Fruit fly (Drosophila melanogaster) whole organism, wandering third instar larva: ENCODE data around the gene CrebA.

Source experiments
- Abd-B ChIP-seq: fragments of >200 bp; optimal IDR thresholded peaks from 2 replicates; lab custom pipeline; 2017; ENCODE audit warnings: missing biosample characterization, missing genetic modification characterization
- CG32264 ChIP-seq: fragments of 200-800 bp; sonication (Bioruptor generic); optimal IDR thresholded peaks from 2 replicates; lab custom pipeline; 2016; ENCODE audit warnings: missing biosample characterization, missing genetic modification characterization
- CrebA ChIP-seq: fragments of 200-800 bp; sonication (Bioruptor generic); optimal IDR thresholded peaks from 2 replicates; lab custom pipeline; 2016; ENCODE audit warnings: missing biosample characterization, mild to moderate bottlenecking, missing genetic modification characterization, borderline replicate concordance
- Dfd ChIP-seq: fragments of >200 bp; optimal IDR thresholded peaks from 2 replicates; lab custom pipeline; 2017; ENCODE audit warnings: missing biosample characterization, missing genetic modification characterization
- Dif ChIP-seq: fragments of 200-275, 200-300 bp; sonication (Bioruptor generic); optimal IDR thresholded peaks from 2 replicates; lab custom pipeline; 2018; ENCODE audit warnings: missing biosample characterization, missing genetic modification characterization; ENCODE audit not compliant: partially characterized antibody
- GATAd ChIP-seq: sonication (Bioruptor generic); optimal IDR thresholded peaks from 2 replicates; lab custom pipeline; 2016; ENCODE audit warnings: missing biosample characterization, missing genetic modification characterization
- HLH106 ChIP-seq: fragments of 200-800 bp; optimal IDR thresholded peaks from 3 replicates; lab custom pipeline; 2019; ENCODE audit warnings: missing biosample characterization, mild to moderate bottlenecking, missing genetic modification characterization, moderate library complexity
- Hnf4 ChIP-seq: fragments of 200-800 bp; sonication (Bioruptor generic); optimal IDR thresholded peaks from 2 replicates; lab custom pipeline; 2016; ENCODE audit warnings: missing biosample characterization, mild to moderate bottlenecking, missing genetic modification characterization
- Hr78 ChIP-seq: fragments of >200 bp; optimal IDR thresholded peaks from 2 replicates; lab custom pipeline; 2017; ENCODE audit warnings: missing biosample characterization, missing genetic modification characterization
- Hr83 ChIP-seq: fragments of 200-300 bp; sonication (Bioruptor generic); optimal IDR thresholded peaks from 2 replicates; lab custom pipeline; 2016; ENCODE audit warnings: missing biosample characterization, mild to moderate bottlenecking, missing genetic modification characterization, moderate library complexity; ENCODE audit not compliant: poor library complexity, severe bottlenecking
- Jra ChIP-seq: sonication (Bioruptor generic); optimal IDR thresholded peaks from 2 replicates; lab custom pipeline; 2016; ENCODE audit warnings: missing biosample characterization, missing genetic modification characterization
- Mio ChIP-seq: sonication (Bioruptor generic); optimal IDR thresholded peaks from 2 replicates; lab custom pipeline; 2016; ENCODE audit warnings: missing biosample characterization, missing genetic modification characterization
- Myc ChIP-seq: fragments of >200 bp; optimal IDR thresholded peaks from 2 replicates; lab custom pipeline; 2017
- N ChIP-seq: fragments of >200 bp; optimal IDR thresholded peaks from 2 replicates; lab custom pipeline; 2018; ENCODE audit warnings: missing biosample characterization, missing external identifiers, missing genetic modification characterization
- OdsH ChIP-seq: fragments of 200-800 bp; sonication (Bioruptor generic); optimal IDR thresholded peaks from 2 replicates; lab custom pipeline; 2016; ENCODE audit warnings: missing biosample characterization, mild to moderate bottlenecking, missing genetic modification characterization
- Rel ChIP-seq, 2 experiments: fragments of 200-800 bp; sonication (Bioruptor generic) in 1 of 2; optimal IDR thresholded peaks; 2 replicates in 1 of 2; 3 replicates in 1 of 2; lab custom pipeline; 2016 to 2019; ENCODE audit warnings: mild to moderate bottlenecking in 2 of 2, missing biosample characterization in 2 of 2, missing genetic modification characterization in 2 of 2, moderate library complexity in 1 of 2
- Sp1 ChIP-seq: fragments of 200-800 bp; sonication (Bioruptor generic); optimal IDR thresholded peaks from 3 replicates; lab custom pipeline; 2019; ENCODE audit warnings: missing biosample characterization, mild to moderate bottlenecking, missing genetic modification characterization, moderate library complexity
- Vsx2 ChIP-seq: fragments of 200-300, 225-300 bp; sonication (Bioruptor generic); optimal IDR thresholded peaks from 2 replicates; lab custom pipeline; 2018; ENCODE audit warnings: missing biosample characterization, missing genetic modification characterization; ENCODE audit not compliant: partially characterized antibody
- br ChIP-seq: fragments of 200-800 bp; sonication (Bioruptor generic); optimal IDR thresholded peaks from 2 replicates; lab custom pipeline; 2016; ENCODE audit warnings: missing biosample characterization, missing genetic modification characterization
- dl ChIP-seq, 2 experiments: fragments of 175-275, 200-275 bp in 1 of 2; fragments of 200-275 bp in 1 of 2; sonication (Bioruptor generic); optimal IDR thresholded peaks; lab custom pipeline; 2018; ENCODE audit warnings: mild to moderate bottlenecking in 2 of 2, missing biosample characterization in 2 of 2, missing genetic modification characterization in 2 of 2, moderate library complexity in 2 of 2; ENCODE audit not compliant: partially characterized antibody in 2 of 2, insufficient read depth in 1 of 2
- dmrt93B ChIP-seq: fragments of 200-800 bp; sonication (Bioruptor generic); optimal IDR thresholded peaks from 2 replicates; lab custom pipeline; 2018; ENCODE audit warnings: missing biosample characterization, mild to moderate bottlenecking, missing genetic modification characterization
- dsf ChIP-seq: sonication (Bioruptor generic); optimal IDR thresholded peaks from 2 replicates; lab custom pipeline; 2016; ENCODE audit warnings: missing biosample characterization, missing genetic modification characterization, borderline replicate concordance
- ey ChIP-seq: fragments of 200-800 bp; sonication (Bioruptor generic); optimal IDR thresholded peaks from 2 replicates; lab custom pipeline; 2016; ENCODE audit warnings: missing biosample characterization, missing genetic modification characterization
- foxo ChIP-seq, 2 experiments: fragments of 200-800 bp; sonication (Bioruptor generic); optimal IDR thresholded peaks; 2 replicates in 1 of 2; 3 replicates in 1 of 2; lab custom pipeline; 2016 to 2017; ENCODE audit warnings: missing biosample characterization in 2 of 2, missing genetic modification characterization in 2 of 2
- fru ChIP-seq: fragments of 200-800 bp; sonication (Bioruptor generic); optimal IDR thresholded peaks from 3 replicates; lab custom pipeline; 2016; ENCODE audit warnings: missing biosample characterization, mild to moderate bottlenecking, missing genetic modification characterization
- h ChIP-seq: fragments of 200-800 bp; sonication (Bioruptor generic); optimal IDR thresholded peaks from 3 replicates; lab custom pipeline; 2016; ENCODE audit warnings: missing biosample characterization, mild to moderate bottlenecking, missing genetic modification characterization
- jim ChIP-seq: fragments of 175-275, 200-325 bp; sonication (Bioruptor generic); optimal IDR thresholded peaks from 2 replicates; lab custom pipeline; 2016; ENCODE audit warnings: missing biosample characterization, mild to moderate bottlenecking, missing genetic modification characterization
- lola ChIP-seq: fragments of >200 bp; optimal IDR thresholded peaks from 2 replicates; lab custom pipeline; 2017; ENCODE audit warnings: missing biosample characterization, missing genetic modification characterization
- pan ChIP-seq: fragments of >200 bp; optimal IDR thresholded peaks from 2 replicates; lab custom pipeline; 2017
- psq ChIP-seq: fragments of 200-800 bp; sonication (Bioruptor generic); optimal IDR thresholded peaks from 3 replicates; lab custom pipeline; 2017; ENCODE audit warnings: missing biosample characterization, mild to moderate bottlenecking, missing genetic modification characterization, moderate library complexity
- rgr ChIP-seq: fragments of 200-800 bp; sonication (Bioruptor generic); optimal IDR thresholded peaks from 3 replicates; lab custom pipeline; 2016; ENCODE audit warnings: missing biosample characterization, mild to moderate bottlenecking, missing genetic modification characterization
- sage ChIP-seq: fragments of 200-800 bp; sonication (Bioruptor generic); optimal IDR thresholded peaks from 2 replicates; lab custom pipeline; 2016; ENCODE audit warnings: missing biosample characterization, mild to moderate bottlenecking, missing genetic modification characterization
- sv ChIP-seq: fragments of 200-800 bp; sonication (Bioruptor generic); optimal IDR thresholded peaks from 3 replicates; lab custom pipeline; 2016; ENCODE audit warnings: missing biosample characterization, missing genetic modification characterization
- tai ChIP-seq: sonication (Bioruptor generic); optimal IDR thresholded peaks from 2 replicates; lab custom pipeline; 2016; ENCODE audit warnings: missing biosample characterization, missing genetic modification characterization
- usp ChIP-seq: fragments of >200 bp; optimal IDR thresholded peaks from 2 replicates; lab custom pipeline; 2017; ENCODE audit warnings: missing biosample characterization, missing genetic modification characterization
- woc ChIP-seq: sonication (Bioruptor generic); optimal IDR thresholded peaks from 2 replicates; lab custom pipeline; 2016; ENCODE audit warnings: missing biosample characterization, mild to moderate bottlenecking, missing genetic modification characterization

The CrebA gene

DNA sequence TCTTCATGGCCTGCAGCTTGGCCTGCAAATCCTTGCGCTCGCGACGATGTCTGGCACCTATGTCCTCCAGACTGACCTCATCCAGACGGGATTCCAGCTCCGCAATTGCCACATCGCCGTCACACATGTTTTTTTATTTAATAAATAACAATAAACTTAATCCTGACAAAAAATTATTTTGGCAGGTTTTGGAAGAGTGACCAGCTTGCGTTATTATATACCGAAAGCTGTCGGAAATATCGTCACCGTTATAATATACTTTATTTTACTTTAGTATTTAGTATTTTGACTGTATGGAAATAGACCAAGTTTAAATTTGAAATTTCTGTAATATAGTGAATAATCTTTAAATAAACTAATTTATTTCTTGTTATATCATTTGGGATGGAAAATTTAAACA lies 30.5 kb upstream of the CrebA start, which contains the start of gene CG7857:
TSS of gene CG7857 (minus strand) at position 208 of the 400 bp plus-strand sequence.
- TF ChIP-seq sage (GFP tag; lab: Kevin White, UChicago), result peak; percentile 14
- no peak for TF ChIP-seq tai (GFP tag; lab: Kevin White, UChicago)
- no peak for TF ChIP-seq Rel (GFP tag; optimal IDR thresholded peaks at IDR 0.05; lab: Kevin White, UChicago)
- peak; percentile 29 for TF ChIP-seq Rel (tag; optimal IDR thresholded peaks at IDR 0.05; lab: Kevin White, UChicago)
- TF ChIP-seq Hnf4 (GFP tag; lab: Kevin White, UChicago), result no peak

dm6 chr3L:15506174-15506926 lies 28.8 kb upstream of the CrebA start:
- no peak for TF ChIP-seq psq
- peak; percentile 2 for TF ChIP-seq sage (GFP tag; lab: Kevin White, UChicago)

dm6 chr3L:15507148-15507896 lies 27.9 kb upstream of the CrebA start:
- TF ChIP-seq Hr78 (GFP tag; lab: Kevin White, UChicago) (no peak), Mio (GFP tag; lab: Kevin White, UChicago) (no peak), Jra (GFP tag; lab: Kevin White, UChicago) (no peak), sage (GFP tag; lab: Kevin White, UChicago) (no peak), ey (GFP tag; lab: Kevin White, UChicago) (no peak), foxo (GFP tag; optimal IDR thresholded peaks at IDR 0.05; lab: Kevin White, UChicago) (no peak), dmrt93B (GFP tag; lab: Kevin White, UChicago) (no peak), Rel (GFP tag; optimal IDR thresholded peaks at IDR 0.05; lab: Kevin White, UChicago) (no peak), Rel (tag; optimal IDR thresholded peaks at IDR 0.05; lab: Kevin White, UChicago) (peak; percentile 95), dl (GFP tag; optimal IDR thresholded peaks at IDR 0.05; lab: Kevin White, UChicago; ENCODE audit: insufficient read depth in 1 of 2, partially characterized antibody in 2 of 2) (peak; percentile 80 to 81), Dif (peak; percentile 92), CG32264 (no peak), Myc (lab: Kevin White, UChicago) (no peak), Vsx2 (GFP tag; lab: Kevin White, UChicago) (no peak), tai (GFP tag; lab: Kevin White, UChicago) (no peak), jim (GFP tag; lab: Kevin White, UChicago) (no peak), h (GFP tag; lab: Kevin White, UChicago) (no peak), br (no peak), pan (lab: Kevin White, UChicago) (no peak)

dm6 chr3L:15508233-15508632 lies 27.0 kb upstream of the CrebA start, which contains the start of gene CG7841:
Gene CG7841 (minus strand): TSS chr3L:15508252.
- peak; percentile 99 for TF ChIP-seq OdsH (GFP tag; lab: Kevin White, UChicago)
- peak; percentile 89 for TF ChIP-seq Rel (GFP tag; optimal IDR thresholded peaks at IDR 0.05; lab: Kevin White, UChicago)
- peak; percentile 95 for TF ChIP-seq Rel (tag; optimal IDR thresholded peaks at IDR 0.05; lab: Kevin White, UChicago)
- TF ChIP-seq HLH106 (tag; lab: Kevin White, UChicago), result peak; percentile 99
- TF ChIP-seq Mio (GFP tag; lab: Kevin White, UChicago), result peak; percentile 85
- TF ChIP-seq Hr83 (GFP tag; lab: Kevin White, UChicago), result no peak
- TF ChIP-seq Vsx2 (GFP tag; lab: Kevin White, UChicago), result no peak
- TF ChIP-seq psq, result peak; percentile 93
- peak; percentile 96 for TF ChIP-seq tai (GFP tag; lab: Kevin White, UChicago)
- TF ChIP-seq Myc (lab: Kevin White, UChicago), result no peak
- no peak for TF ChIP-seq jim (GFP tag; lab: Kevin White, UChicago)
- peak; percentile 98 for TF ChIP-seq sv (GFP tag; lab: Kevin White, UChicago)
- peak; percentile 96 for TF ChIP-seq woc (GFP tag; lab: Kevin White, UChicago)
- TF ChIP-seq ey (GFP tag; lab: Kevin White, UChicago), result peak; percentile 97
- no peak for TF ChIP-seq usp
- no peak for TF ChIP-seq Dfd
- TF ChIP-seq CrebA, result no peak
- peak; percentile 96 for TF ChIP-seq Hnf4 (GFP tag; lab: Kevin White, UChicago)
- no peak for TF ChIP-seq Dif
- TF ChIP-seq lola, result no peak
- TF ChIP-seq CG32264, result peak; percentile 97
- TF ChIP-seq br, result peak; percentile 99
- TF ChIP-seq sage (GFP tag; lab: Kevin White, UChicago), result peak; percentile 98
- no peak for TF ChIP-seq N (GFP tag; lab: Kevin White, UChicago)
- TF ChIP-seq pan (lab: Kevin White, UChicago), result no peak
- no peak for TF ChIP-seq Abd-B (GFP tag; lab: Kevin White, UChicago)
- TF ChIP-seq dl (GFP tag; optimal IDR thresholded peaks at IDR 0.05; lab: Kevin White, UChicago; ENCODE audit: insufficient read depth in 1 of 2, partially characterized antibody in 2 of 2), result no peak
- peak; percentile 99 for TF ChIP-seq Sp1 (GFP tag; lab: Kevin White, UChicago)
- TF ChIP-seq Hr78 (GFP tag; lab: Kevin White, UChicago), result no peak
- peak; percentile 97 for TF ChIP-seq Jra (GFP tag; lab: Kevin White, UChicago)
- TF ChIP-seq h (GFP tag; lab: Kevin White, UChicago), result peak; percentile 99
- peak; percentile 83 for TF ChIP-seq dsf (GFP tag; lab: Kevin White, UChicago)
- TF ChIP-seq rgr (GFP tag; lab: Kevin White, UChicago), result peak; percentile 99
- TF ChIP-seq foxo (GFP tag; optimal IDR thresholded peaks at IDR 0.05; lab: Kevin White, UChicago), result peak; percentile 96 to 99
- TF ChIP-seq GATAd (GFP tag; lab: Kevin White, UChicago), result no peak
- TF ChIP-seq fru (GFP tag; lab: Kevin White, UChicago), result peak; percentile 99
